Fruit fly (Drosophila melanogaster): ENCODE data around the gene CG14676.

The CG14676 gene

DNA sequence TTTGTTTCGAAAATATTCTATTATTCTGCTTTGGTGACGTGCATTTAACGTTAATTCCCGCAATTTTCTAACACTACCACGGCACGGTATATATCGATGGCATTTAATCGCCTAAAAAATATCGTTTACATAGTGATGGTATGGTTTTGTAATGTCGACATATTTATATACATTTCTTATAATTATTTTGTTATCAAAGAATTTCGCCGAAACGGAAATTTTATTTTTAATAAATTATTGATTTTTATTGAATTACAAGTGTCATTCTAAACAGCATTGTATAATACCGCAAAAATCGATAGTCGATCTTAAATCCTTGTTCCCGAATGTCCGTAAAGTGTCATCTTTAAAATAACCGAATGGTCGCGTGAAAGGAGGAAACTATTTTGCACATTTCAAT, 22.6 kb upstream of the CG14676 start, which contains the start of the genes Sec20 and dgrn:
Sec20 (minus strand) TSS at position 77 of the 400 bp plus-strand sequence.
dgrn (plus strand) TSS at position 160 of the 400 bp plus-strand sequence.
- TF ChIP-seq CG8159 (tag; optimal IDR thresholded peaks at IDR 0.05) (peak; percentile 66), fd96Ca (GFP tag; IDR thresholded peaks at IDR 0.05) (no peak), gl (tag; optimal IDR thresholded peaks at IDR 0.05) (no peak), CG34367 (tag; optimal IDR thresholded peaks at IDR 0.05) (peak; percentile 25), Ets98B (GFP tag; IDR thresholded peaks at IDR 0.05) (peak; percentile 22; the same call in 1 of the 2 replicates), CG8301 (tag; optimal IDR thresholded peaks at IDR 0.05) (no peak), CG15710 (tag; optimal IDR thresholded peaks at IDR 0.05) (peak; percentile 60), Pif1B (GFP tag; optimal IDR thresholded peaks at IDR 0.05) (peak; percentile 55), EcR (GFP tag; optimal IDR thresholded peaks at IDR 0.05) (no peak), Snoo (tag; optimal IDR thresholded peaks at IDR 0.05) (peak; percentile 48), CG9948 (tag; optimal IDR thresholded peaks at IDR 0.05) (peak; percentile 43), CG17806 (tag; optimal IDR thresholded peaks at IDR 0.05) (peak; percentile 55), CG32121 (GFP tag; IDR thresholded peaks at IDR 0.05) (no peak; the same call in 1 of the 2 replicates), CG4496 (GFP tag; IDR thresholded peaks at IDR 0.05) (no peak)

DNA sequence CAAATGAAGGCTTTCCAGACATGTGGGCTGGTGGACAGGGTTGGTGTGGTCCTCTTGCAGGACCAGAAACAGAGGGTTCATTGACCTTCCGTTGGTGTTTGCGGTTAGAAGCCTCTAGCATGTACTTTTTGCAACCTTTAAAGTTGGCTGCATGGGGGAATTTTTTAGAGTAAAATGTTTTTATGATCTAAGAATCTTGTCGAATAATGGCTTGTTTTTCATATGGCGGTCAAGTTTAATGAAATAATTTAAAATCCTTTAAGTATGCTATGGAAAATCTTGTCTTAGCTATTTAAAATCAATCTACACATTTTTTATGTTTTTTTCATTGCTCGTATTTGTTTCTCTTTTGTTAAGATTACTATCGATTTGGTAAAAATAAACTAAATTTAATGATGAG, 17.3 kb upstream of the CG14676 start, which contains the start of gene glob3:
glob3 (plus strand) TSS at position 301 of the 400 bp plus-strand sequence.
- TF ChIP-seq fd96Ca (GFP tag; IDR thresholded peaks at IDR 0.05), result no peak
- no peak for TF ChIP-seq CG14655 (GFP tag; optimal IDR thresholded peaks at IDR 0.05)
- TF ChIP-seq Pif1A (GFP tag; optimal IDR thresholded peaks at IDR 0.05), result no peak
- TF ChIP-seq CG8301 (tag; optimal IDR thresholded peaks at IDR 0.05), result no peak
- no peak for TF ChIP-seq CG8159 (tag; optimal IDR thresholded peaks at IDR 0.05)
- no peak for TF ChIP-seq Pif1B (GFP tag; optimal IDR thresholded peaks at IDR 0.05)
- no peak for TF ChIP-seq CG32121 (GFP tag; IDR thresholded peaks at IDR 0.05)
- TF ChIP-seq CG13204 (GFP tag; optimal IDR thresholded peaks at IDR 0.05), result no peak
- TF ChIP-seq CG4496 (GFP tag; IDR thresholded peaks at IDR 0.05), result no peak
- no peak for TF ChIP-seq CG9948 (tag; optimal IDR thresholded peaks at IDR 0.05)
- TF ChIP-seq Ets98B (GFP tag; IDR thresholded peaks at IDR 0.05), result no peak
- TF ChIP-seq CG12605 (GFP tag; IDR thresholded peaks at IDR 0.05), result no peak
- TF ChIP-seq EcR (GFP tag; optimal IDR thresholded peaks at IDR 0.05), result no peak
- no peak for TF ChIP-seq D1 (tag; optimal IDR thresholded peaks at IDR 0.05)
- TF ChIP-seq gl (tag; optimal IDR thresholded peaks at IDR 0.05), result no peak
- TF ChIP-seq CG34367 (tag; optimal IDR thresholded peaks at IDR 0.05), result no peak
- no peak for TF ChIP-seq CG17806 (tag; optimal IDR thresholded peaks at IDR 0.05)

DNA sequence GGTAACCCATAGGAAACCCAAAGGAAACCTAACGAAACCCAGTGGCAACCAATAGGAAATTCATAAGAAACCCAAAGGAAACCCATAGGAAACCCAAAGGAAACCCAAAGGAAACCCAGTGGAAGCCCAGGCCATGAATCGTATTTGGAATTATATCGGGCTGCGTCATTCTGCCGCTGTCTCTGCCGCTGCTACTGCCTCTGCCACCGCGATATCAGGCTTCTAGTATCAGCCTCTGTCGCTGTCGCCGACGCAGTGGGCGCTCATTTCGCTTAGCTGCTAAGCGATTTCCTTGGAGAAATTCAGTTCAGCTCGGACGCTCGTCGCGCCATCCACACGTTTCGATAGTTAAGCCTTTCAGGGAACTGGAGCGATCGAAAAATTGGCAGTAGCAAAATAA, 15.7 kb upstream of the CG14676 start, which contains the start of gene CG1208:
CG1208 (plus strand) TSS at position 301 of the 400 bp plus-strand sequence.
- TF ChIP-seq CG13204 (GFP tag; optimal IDR thresholded peaks at IDR 0.05) (no peak), CG9948 (tag; optimal IDR thresholded peaks at IDR 0.05) (no peak), CG17806 (tag; optimal IDR thresholded peaks at IDR 0.05) (no peak), D1 (tag; optimal IDR thresholded peaks at IDR 0.05) (no peak), Snoo (tag; optimal IDR thresholded peaks at IDR 0.05) (no peak), rn (GFP tag; IDR thresholded peaks at IDR 0.05) (no peak), CG10348 (GFP tag; IDR thresholded peaks at IDR 0.05) (no peak), Pif1A (GFP tag; optimal IDR thresholded peaks at IDR 0.05) (no peak), EcR (GFP tag; optimal IDR thresholded peaks at IDR 0.05) (no peak), gl (tag; optimal IDR thresholded peaks at IDR 0.05) (no peak), CG15710 (tag; optimal IDR thresholded peaks at IDR 0.05) (no peak), fd96Ca (GFP tag; IDR thresholded peaks at IDR 0.05) (no peak), CG12605 (GFP tag; IDR thresholded peaks at IDR 0.05) (no peak), CG8159 (tag; optimal IDR thresholded peaks at IDR 0.05) (no peak), CG8301 (tag; optimal IDR thresholded peaks at IDR 0.05) (no peak), CG14655 (GFP tag; optimal IDR thresholded peaks at IDR 0.05) (no peak), CG34367 (tag; optimal IDR thresholded peaks at IDR 0.05) (no peak), CG32121 (GFP tag; IDR thresholded peaks at IDR 0.05) (no peak), Pif1B (GFP tag; optimal IDR thresholded peaks at IDR 0.05) (no peak), Ets98B (GFP tag; IDR thresholded peaks at IDR 0.05) (no peak)

DNA sequence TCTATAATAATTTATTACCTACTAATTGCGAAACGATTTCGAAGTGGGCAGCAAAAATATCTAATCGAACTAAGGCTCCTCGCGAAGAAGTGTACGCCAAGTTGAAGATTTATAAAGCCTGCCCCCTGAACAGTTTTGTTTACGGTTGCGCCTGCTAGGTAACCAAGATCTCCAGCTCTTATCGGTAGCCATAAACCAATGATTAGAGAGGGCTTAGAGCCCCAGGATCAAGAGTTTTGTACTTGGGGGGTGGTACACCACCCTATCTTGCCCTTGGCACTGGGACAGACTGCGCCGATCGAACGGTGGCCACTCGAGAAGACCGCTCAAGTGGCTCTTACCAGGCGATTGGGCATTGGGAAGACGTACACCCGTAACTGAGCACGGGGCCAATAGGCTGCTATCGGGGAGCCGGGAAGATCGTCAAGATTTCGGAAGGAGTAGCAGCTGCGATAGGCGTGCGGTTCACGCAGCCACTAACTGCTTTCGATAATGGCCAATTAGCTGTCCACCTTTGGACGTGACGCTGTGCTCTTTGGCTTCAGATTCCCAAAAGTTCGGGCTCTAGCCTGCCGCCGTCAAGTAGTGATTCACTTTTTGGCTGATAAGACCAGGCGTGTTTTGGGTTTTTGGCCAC, 14.6 kb upstream of the CG14676 start:
- TF ChIP-seq D1 (tag; optimal IDR thresholded peaks at IDR 0.05) (no peak), EcR (GFP tag; optimal IDR thresholded peaks at IDR 0.05) (no peak), Ets98B (GFP tag; IDR thresholded peaks at IDR 0.05) (no peak), CG12605 (GFP tag; IDR thresholded peaks at IDR 0.05) (no peak), CG4496 (GFP tag; IDR thresholded peaks at IDR 0.05) (no peak), Pif1A (GFP tag; optimal IDR thresholded peaks at IDR 0.05) (no peak), CG9948 (tag; optimal IDR thresholded peaks at IDR 0.05) (no peak), Snoo (tag; optimal IDR thresholded peaks at IDR 0.05) (no peak), CG32121 (GFP tag; IDR thresholded peaks at IDR 0.05) (no peak), CG14655 (GFP tag; optimal IDR thresholded peaks at IDR 0.05) (no peak), CG8301 (tag; optimal IDR thresholded peaks at IDR 0.05) (no peak)

DNA sequence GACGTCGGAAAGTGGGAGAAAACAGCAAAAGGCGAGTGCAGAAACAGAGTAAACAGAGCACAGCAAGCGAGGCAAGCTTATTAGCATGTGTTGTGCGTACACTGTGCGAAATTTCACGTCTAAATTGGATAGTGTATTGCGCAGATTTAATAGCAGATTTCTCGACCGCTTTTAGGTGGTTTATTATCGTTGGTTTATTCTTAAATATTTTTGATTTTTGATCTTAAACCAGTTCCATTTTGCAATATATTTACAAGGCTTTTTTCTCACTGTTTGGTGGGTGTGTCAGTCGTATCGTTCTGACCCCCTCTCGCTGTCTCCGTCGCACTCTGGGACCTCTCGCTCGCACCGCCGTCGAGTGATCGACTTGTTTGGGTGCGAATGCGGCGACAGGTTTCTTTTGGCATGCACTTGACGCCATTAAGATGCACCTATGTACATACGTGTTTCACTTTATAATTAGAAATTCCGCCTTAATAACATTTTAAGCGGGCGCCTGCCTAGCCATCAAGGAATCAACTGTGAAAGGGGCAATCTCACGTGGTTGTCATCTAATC, 13.0 kb upstream of the CG14676 start:
- TF ChIP-seq EcR (GFP tag; optimal IDR thresholded peaks at IDR 0.05), result peak; percentile 12
- TF ChIP-seq fd96Ca (GFP tag; IDR thresholded peaks at IDR 0.05), result peak; percentile 97
- peak; percentile 95 for TF ChIP-seq CG8301 (tag; optimal IDR thresholded peaks at IDR 0.05)
- peak; percentile 81 for TF ChIP-seq CG15710 (tag; optimal IDR thresholded peaks at IDR 0.05)
- peak; percentile 83 for TF ChIP-seq CG8159 (tag; optimal IDR thresholded peaks at IDR 0.05)
- TF ChIP-seq CG4496 (GFP tag; IDR thresholded peaks at IDR 0.05), result peak; percentile 96
- TF ChIP-seq Snoo (tag; optimal IDR thresholded peaks at IDR 0.05), result peak; percentile 85
- peak; percentile 90 for TF ChIP-seq CG12605 (GFP tag; IDR thresholded peaks at IDR 0.05)
- peak; percentile 88 for TF ChIP-seq rn (GFP tag; IDR thresholded peaks at IDR 0.05)
- TF ChIP-seq Ets98B (GFP tag; IDR thresholded peaks at IDR 0.05), result peak; percentile 96
- TF ChIP-seq CG9948 (tag; optimal IDR thresholded peaks at IDR 0.05), result no peak
- TF ChIP-seq gl (tag; optimal IDR thresholded peaks at IDR 0.05), result peak; percentile 55
- TF ChIP-seq CG17806 (tag; optimal IDR thresholded peaks at IDR 0.05), result peak; percentile 76
- TF ChIP-seq CG32121 (GFP tag; IDR thresholded peaks at IDR 0.05), result peak; percentile 92
- TF ChIP-seq Pif1B (GFP tag; optimal IDR thresholded peaks at IDR 0.05), result peak; percentile 87
- TF ChIP-seq D1 (tag; optimal IDR thresholded peaks at IDR 0.05), result no peak
- TF ChIP-seq CG14655 (GFP tag; optimal IDR thresholded peaks at IDR 0.05), result peak; percentile 93
- TF ChIP-seq CG10348 (GFP tag; IDR thresholded peaks at IDR 0.05), result peak; percentile 64; the same call in 1 of the 2 replicates
- no peak for TF ChIP-seq CG13204 (GFP tag; optimal IDR thresholded peaks at IDR 0.05)
- TF ChIP-seq CG34367 (tag; optimal IDR thresholded peaks at IDR 0.05), result peak; percentile 77
- TF ChIP-seq Pif1A (GFP tag; optimal IDR thresholded peaks at IDR 0.05), result peak; percentile 89
